Fruit fly (Drosophila melanogaster) whole organism, embryonic: ENCODE results near the gene CG13096.
A peak's percentile ranks its signal among the peaks of the same experiment; 100 is the strongest.

Experiments
- Aef1 ChIP-seq: fragments of 200-800 bp; sonication (Bioruptor generic); IDR thresholded peaks from 3 replicates; pipeline ENCODE4 v1.3.6; 2022; ENCODE audit warnings: missing biosample characterization, missing genetic modification characterization
- Awh ChIP-seq: fragments of 200-800 bp; sonication (Bioruptor generic); IDR thresholded peaks from 2 replicates; pipeline ENCODE4, ENCODE4 v1.3.6; 2022; ENCODE audit warnings: missing biosample characterization, missing genetic modification characterization
- CG10543 ChIP-seq: fragments of 200-800 bp; sonication (Bioruptor generic); optimal IDR thresholded peaks from 3 replicates; lab custom pipeline; 2017; ENCODE audit warnings: missing biosample characterization, mild to moderate bottlenecking, missing genetic modification characterization, moderate library complexity
- CG12769 ChIP-seq: fragments of 200-800 bp; sonication (Bioruptor generic); optimal IDR thresholded peaks from 2 replicates; lab custom pipeline; 2019; ENCODE audit warnings: missing biosample characterization, mild to moderate bottlenecking, missing genetic modification characterization, moderate library complexity
- CG13287 ChIP-seq: fragments of 200-800 bp; sonication (Bioruptor generic); IDR thresholded peaks from 2 replicates; pipeline ENCODE4 v1.3.6; 2022; ENCODE audit warnings: missing biosample characterization, missing genetic modification characterization; ENCODE audit not compliant: partially characterized antibody
- CG15601 ChIP-seq: fragments of 200-800 bp; sonication (Bioruptor generic); optimal IDR thresholded peaks from 3 replicates; lab custom pipeline; 2019; ENCODE audit warnings: missing biosample characterization, mild to moderate bottlenecking, missing genetic modification characterization, moderate library complexity
- CG15696 ChIP-seq: fragments of 200-800 bp; sonication (Bioruptor generic); optimal IDR thresholded peaks from 2 replicates; lab custom pipeline; 2019; ENCODE audit warnings: missing biosample characterization, mild to moderate bottlenecking, missing genetic modification characterization, moderate library complexity
- CG16813 ChIP-seq: fragments of 200-800 bp; sonication (Bioruptor generic); IDR thresholded peaks from 3 replicates; pipeline ENCODE4 v1.3.6; 2022; ENCODE audit warnings: missing biosample characterization, missing genetic modification characterization; ENCODE audit not compliant: partially characterized antibody
- CG18599 ChIP-seq: fragments of 200-800 bp; sonication (Bioruptor generic); optimal IDR thresholded peaks from 3 replicates; lab custom pipeline; 2017; ENCODE audit warnings: missing biosample characterization, missing genetic modification characterization, mild to moderate bottlenecking, moderate library complexity, missing genetic modification reagents
- CG34224 ChIP-seq: fragments of 200-800 bp; sonication (Bioruptor generic); IDR thresholded peaks from 3 replicates; pipeline ENCODE4 v1.3.6; 2022; ENCODE audit warnings: missing biosample characterization, missing genetic modification characterization; ENCODE audit not compliant: partially characterized antibody
- CG3995 ChIP-seq: fragments of 200-800 bp; sonication (Bioruptor generic); optimal IDR thresholded peaks from 3 replicates; lab custom pipeline; 2016; ENCODE audit warnings: missing biosample characterization, missing genetic modification characterization
- CG4282 ChIP-seq: fragments of 200-800 bp; sonication (Bioruptor generic); optimal IDR thresholded peaks from 2 replicates; lab custom pipeline; 2016; ENCODE audit warnings: missing biosample characterization, missing genetic modification characterization
- CG4404 ChIP-seq: fragments of 200-800 bp; sonication (Bioruptor generic); IDR thresholded peaks from 2 replicates; pipeline ENCODE4 v1.3.6; 2022; ENCODE audit warnings: missing biosample characterization, missing genetic modification characterization
- CG6254 ChIP-seq: fragments of 200-800 bp; sonication (Bioruptor generic); optimal IDR thresholded peaks from 3 replicates; lab custom pipeline; 2017; ENCODE audit warnings: mild to moderate bottlenecking, missing biosample characterization, missing genetic modification reagents, missing genetic modification characterization
- CG7556 ChIP-seq: fragments of 200-800 bp; sonication (Bioruptor generic); optimal IDR thresholded peaks from 2 replicates; lab custom pipeline; 2017; ENCODE audit warnings: missing biosample characterization, mild to moderate bottlenecking, missing genetic modification characterization
- CG7987 ChIP-seq: fragments of 200-800 bp; sonication (Bioruptor generic); optimal IDR thresholded peaks from 2 replicates; lab custom pipeline; 2018; ENCODE audit warnings: missing biosample characterization, mild to moderate bottlenecking, missing genetic modification characterization, moderate library complexity
- CG9727 ChIP-seq: fragments of 200-800 bp; sonication (Bioruptor generic); optimal IDR thresholded peaks from 3 replicates; lab custom pipeline; 2017; ENCODE audit warnings: missing biosample characterization, mild to moderate bottlenecking, missing genetic modification characterization
- CG9932 ChIP-seq: fragments of 200-800 bp; sonication (Bioruptor generic); IDR thresholded peaks from 2 replicates; pipeline ENCODE4 v1.3.6; 2022; ENCODE audit warnings: missing biosample characterization, missing genetic modification characterization
- CHES-1-like ChIP-seq: fragments of 200-800 bp; sonication (Bioruptor generic); optimal IDR thresholded peaks from 2 replicates; lab custom pipeline; 2016; ENCODE audit warnings: missing biosample characterization, missing genetic modification characterization
- Dek ChIP-seq: fragments of 200-800 bp; sonication (Bioruptor generic); optimal IDR thresholded peaks from 3 replicates; lab custom pipeline; 2019; ENCODE audit warnings: missing biosample characterization, mild to moderate bottlenecking, missing genetic modification characterization, moderate library complexity
- Doc3 ChIP-seq: fragments of 200-800 bp; sonication (Bioruptor generic); IDR thresholded peaks from 3 replicates; pipeline ENCODE4 v1.3.6; 2022; ENCODE audit warnings: missing biosample characterization, missing genetic modification characterization; ENCODE audit not compliant: partially characterized antibody
- Hmx ChIP-seq: fragments of 200-800 bp; sonication (Bioruptor generic); optimal IDR thresholded peaks from 2 replicates; lab custom pipeline; 2016; ENCODE audit warnings: missing biosample characterization, missing genetic modification characterization
- NFAT ChIP-seq: fragments of 200-800 bp; sonication (Bioruptor generic); IDR thresholded peaks from 2 replicates; pipeline ENCODE4 v1.3.6; 2022; ENCODE audit warnings: missing biosample characterization, missing genetic modification characterization
- Sox102F ChIP-seq: fragments of 200-800 bp; sonication (Bioruptor generic); optimal IDR thresholded peaks from 2 replicates; lab custom pipeline; 2018; ENCODE audit warnings: missing biosample characterization, mild to moderate bottlenecking, missing genetic modification characterization, moderate library complexity
- Sry-β ChIP-seq: fragments of 200-800 bp; sonication (Bioruptor generic); optimal IDR thresholded peaks from 2 replicates; lab custom pipeline; 2018; ENCODE audit warnings: missing biosample characterization, mild to moderate bottlenecking, missing genetic modification characterization, moderate library complexity
- TFAM ChIP-seq: fragments of 200-800 bp; sonication (Bioruptor generic); optimal IDR thresholded peaks from 2 replicates; lab custom pipeline; 2017; ENCODE audit warnings: missing biosample characterization, missing genetic modification characterization, inconsistent platforms
- amos ChIP-seq: fragments of 200-800 bp; sonication (Bioruptor generic); IDR thresholded peaks from 2 replicates; pipeline ENCODE4 v1.3.6; 2022; ENCODE audit warnings: missing biosample characterization, missing genetic modification characterization; ENCODE audit not compliant: partially characterized antibody
- ase ChIP-seq: fragments of 200-800 bp; sonication (Bioruptor generic); IDR thresholded peaks from 3 replicates; pipeline ENCODE4 v1.3.6; 2022; ENCODE audit warnings: missing biosample characterization, missing genetic modification characterization
- cad ChIP-seq: fragments of >200 bp; optimal IDR thresholded peaks from 2 replicates; lab custom pipeline; 2017; ENCODE audit warnings: missing biosample characterization, missing genetic modification characterization
- chinmo ChIP-seq: fragments of 200-800 bp; sonication (Bioruptor generic); IDR thresholded peaks from 4 replicates; pipeline ENCODE4 v1.3.6; 2022; ENCODE audit warnings: missing biosample characterization, missing genetic modification characterization; ENCODE audit not compliant: partially characterized antibody
- cwo ChIP-seq: fragments of 200-800 bp; sonication (Bioruptor generic); optimal IDR thresholded peaks from 3 replicates; lab custom pipeline; 2017; ENCODE audit warnings: missing biosample characterization, missing genetic modification characterization, mild to moderate bottlenecking, moderate library complexity, missing genetic modification reagents
- dpn ChIP-seq, 2 experiments: fragments of 200-800 bp; sonication (Bioruptor generic); optimal IDR thresholded peaks; 3 replicates each; lab custom pipeline; 2016; ENCODE audit warnings: missing biosample characterization in 2 of 2, missing genetic modification characterization in 2 of 2
- emc ChIP-seq: fragments of 200-800 bp; sonication (Bioruptor generic); optimal IDR thresholded peaks from 2 replicates; lab custom pipeline; 2016; ENCODE audit warnings: missing biosample characterization, missing genetic modification characterization
- gsb-n ChIP-seq: fragments of 200-800 bp; sonication (Bioruptor generic); optimal IDR thresholded peaks from 3 replicates; lab custom pipeline; 2018; ENCODE audit warnings: missing biosample characterization, mild to moderate bottlenecking, missing genetic modification characterization
- lilli ChIP-seq: fragments of 200-800 bp; sonication (Bioruptor generic); optimal IDR thresholded peaks from 3 replicates; lab custom pipeline; 2016; ENCODE audit warnings: missing biosample characterization, missing genetic modification characterization
- lov ChIP-seq, 2 experiments: fragments of 200-800 bp in 1 of 2; fragments of >200 bp in 1 of 2; sonication (Bioruptor generic) in 1 of 2; IDR thresholded peaks in 1 of 2; optimal IDR thresholded peaks in 1 of 2; 2 replicates in 1 of 2; 3 replicates in 1 of 2; pipeline versions ENCODE4 v1.3.6 to Lab custom; 2017 to 2022; ENCODE audit warnings: missing biosample characterization in 1 of 2, missing genetic modification characterization in 1 of 2
- mam ChIP-seq: fragments of 200-800 bp; sonication (Bioruptor generic); optimal IDR thresholded peaks from 3 replicates; lab custom pipeline; 2016; ENCODE audit warnings: missing biosample characterization, missing genetic modification characterization
- nerfin-1 ChIP-seq: fragments of 200-800 bp; sonication (Bioruptor generic); optimal IDR thresholded peaks from 3 replicates; lab custom pipeline; 2019; ENCODE audit warnings: missing biosample characterization, mild to moderate bottlenecking, missing genetic modification characterization, moderate library complexity
- odd ChIP-seq: fragments of 200-800 bp; sonication (Bioruptor generic); optimal IDR thresholded peaks from 2 replicates; lab custom pipeline; 2017; ENCODE audit warnings: missing biosample characterization, mild to moderate bottlenecking, missing genetic modification characterization
- pnt ChIP-seq: fragments of 200-800 bp; sonication (Bioruptor generic); optimal IDR thresholded peaks from 3 replicates; lab custom pipeline; 2016; ENCODE audit warnings: missing biosample characterization, missing genetic modification characterization
- psq ChIP-seq: fragments of 200-800 bp; sonication (Bioruptor generic); optimal IDR thresholded peaks from 2 replicates; lab custom pipeline; 2017; ENCODE audit warnings: missing biosample characterization, missing genetic modification characterization
- schlank ChIP-seq: fragments of 200-800 bp; sonication (Bioruptor generic); optimal IDR thresholded peaks from 2 replicates; lab custom pipeline; 2018; ENCODE audit warnings: missing biosample characterization, mild to moderate bottlenecking, missing genetic modification characterization
- sima ChIP-seq: fragments of 200-800 bp; sonication (Bioruptor generic); optimal IDR thresholded peaks from 2 replicates; lab custom pipeline; 2016; ENCODE audit warnings: missing biosample characterization, missing genetic modification characterization
- sna ChIP-seq: fragments of 200-800 bp; sonication (Bioruptor generic); IDR thresholded peaks from 2 replicates; pipeline ENCODE4 v1.3.6; 2022; ENCODE audit warnings: missing biosample characterization, missing genetic modification characterization; ENCODE audit not compliant: partially characterized antibody
- sob ChIP-seq: fragments of 200-800 bp; sonication (Bioruptor generic); IDR thresholded peaks from 2 replicates; pipeline ENCODE4 v1.3.6; 2022; ENCODE audit warnings: missing biosample characterization, missing genetic modification characterization
- trh ChIP-seq: fragments of 200-800 bp; sonication (Bioruptor generic); optimal IDR thresholded peaks from 2 replicates; lab custom pipeline; 2016; ENCODE audit warnings: missing biosample characterization, missing genetic modification characterization
- yki ChIP-seq: fragments of >200 bp; optimal IDR thresholded peaks from 3 replicates; lab custom pipeline; 2018
- zen ChIP-seq: fragments of 200-800 bp; sonication (Bioruptor generic); optimal IDR thresholded peaks from 3 replicates; lab custom pipeline; 2018; ENCODE audit warnings: missing biosample characterization, mild to moderate bottlenecking, missing genetic modification characterization, moderate library complexity

The CG13096 gene

DNA sequence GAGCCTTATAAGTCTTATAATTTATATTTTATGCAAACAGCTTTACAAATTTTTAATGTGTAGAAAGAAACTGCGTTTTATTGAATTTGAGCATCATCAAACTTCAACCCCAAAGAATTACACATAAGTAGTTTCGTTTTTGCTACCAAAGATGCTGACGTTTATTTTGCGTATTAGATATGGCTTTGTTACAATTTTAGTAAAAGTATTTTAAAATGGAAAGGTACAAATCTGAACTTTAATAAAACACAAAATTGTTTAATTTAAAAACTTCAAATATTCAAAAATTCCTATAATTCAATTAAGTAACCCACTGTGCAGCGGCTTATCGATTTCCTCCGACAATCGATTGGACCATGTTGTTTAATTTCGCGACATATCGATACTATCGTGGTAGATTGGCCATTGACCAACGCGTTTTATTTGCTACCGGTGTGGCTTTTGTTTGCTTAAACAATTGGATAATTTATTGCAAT is 47.5 kb downstream of the CG13096 start, which contains the start of gene prg (continued):
- TF ChIP-seq Sox102F (peak; percentile 72), cad (GFP tag; lab: Kevin White, UChicago) (no peak), Sry-β (GFP tag; lab: Kevin White, UChicago) (no peak), Dek (peak; percentile 39), CG6254 (GFP tag; lab: Kevin White, UChicago) (no peak), lilli (GFP tag; lab: Kevin White, UChicago) (peak; percentile 74), Aef1 (peak; percentile 47; the same call in 2 of the 3 replicates), sna (peak; percentile 96), amos (GFP tag; lab: Robert Waterston, UW) (peak; percentile 94), ase (GFP tag; lab: Robert Waterston, UW) (no peak), sima (GFP tag; lab: Kevin White, UChicago) (no peak), yki (no peak), schlank (no peak), Hmx (peak; percentile 62), CHES-1-like (GFP tag; lab: Kevin White, UChicago) (peak; percentile 54), psq (no peak), Doc3 (GFP tag; lab: Robert Waterston, UW) (peak; percentile 98), lov (optimal IDR thresholded peaks at IDR 0.05; lab: Kevin White, UChicago) (no peak), lov (GFP tag; IDR thresholded peaks at IDR 0.05; lab: Robert Waterston, UW) (no peak), mam (GFP tag; lab: Kevin White, UChicago) (peak; percentile 79), nerfin-1 (tag; lab: Kevin White, UChicago) (peak; percentile 7), CG7987 (GFP tag; lab: Kevin White, UChicago) (no peak), odd (peak; percentile 68), CG3995 (GFP tag; lab: Kevin White, UChicago) (peak; percentile 48), CG15696 (peak; percentile 43), CG34224 (GFP tag; lab: Robert Waterston, UW) (peak; percentile 99), zen (tag; lab: Kevin White, UChicago) (peak; percentile 40), CG9727 (GFP tag; lab: Kevin White, UChicago) (peak; percentile 70), CG16813 (GFP tag; lab: Robert Waterston, UW) (peak; percentile 95), trh (GFP tag; lab: Kevin White, UChicago) (no peak), CG10543 (GFP tag; lab: Kevin White, UChicago) (peak; percentile 72), NFAT (GFP tag; lab: Robert Waterston, UW) (peak; percentile 52), CG13287 (GFP tag; lab: Robert Waterston, UW) (peak; percentile 98), Awh (GFP tag; lab: Robert Waterston, UW) (0 out of 2 replicates have a peak, but pooled peaks have one; percentile 21), CG4404 (no peak), sob (GFP tag; lab: Robert Waterston, UW) (peak; percentile 62), TFAM (GFP tag; lab: Kevin White, UChicago) (no peak), CG7556 (GFP tag; lab: Kevin White, UChicago) (peak; percentile 70), CG9932 (peak; percentile 71), chinmo (GFP tag; lab: Robert Waterston, UW) (peak; percentile 97), emc (no peak), CG4282 (GFP tag; lab: Kevin White, UChicago) (peak; percentile 92), gsb-n (tag; lab: Kevin White, UChicago) (peak; percentile 58), cwo (GFP tag; lab: Kevin White, UChicago) (peak; percentile 50), CG15601 (tag; lab: Kevin White, UChicago) (peak; percentile 22), dpn (GFP tag; optimal IDR thresholded peaks at IDR 0.05; lab: Kevin White, UChicago) (peak; percentile 33 to 70), CG12769 (tag; lab: Kevin White, UChicago) (peak; percentile 28), pnt (GFP tag; lab: Kevin White, UChicago) (peak; percentile 13), CG18599 (GFP tag; lab: Kevin White, UChicago) (peak; percentile 30)
